Worm (Caenorhabditis elegans) whole organism, L3 larva: ENCODE data around the gene str-176.

Experiments
- R02D3.7 ChIP-seq: fragments of 150-350 bp; optimal IDR thresholded peaks from 2 replicates; lab custom pipeline; 2014; ENCODE audit warnings: missing biosample characterization, missing genetic modification characterization
- ceh-9 ChIP-seq: sonication (generic microtip); optimal IDR thresholded peaks from 2 replicates; lab custom pipeline; 2018; ENCODE audit warnings: missing biosample characterization, missing genetic modification characterization
- fkh-10 ChIP-seq: sonication (generic microtip); optimal IDR thresholded peaks from 2 replicates; lab custom pipeline; 2017; ENCODE audit warnings: missing biosample characterization, missing genetic modification reagents, missing genetic modification characterization
- skn-1 ChIP-seq: fragments of 150-350 bp; optimal IDR thresholded peaks from 2 replicates; lab custom pipeline; 2014; ENCODE audit warnings: missing biosample characterization, missing genetic modification characterization
- unc-39 ChIP-seq: sonication (generic microtip); optimal IDR thresholded peaks from 4 replicates; lab custom pipeline; 2017; ENCODE audit warnings: missing biosample characterization, missing genetic modification characterization
- ztf-11 ChIP-seq: fragments of 150-350 bp; optimal IDR thresholded peaks from 2 replicates; lab custom pipeline; 2014; ENCODE audit warnings: missing biosample characterization, missing genetic modification characterization

- no peak for TF ChIP-seq unc-39 (tag; lab: Kevin White, UChicago)
- TF ChIP-seq fkh-10, result no peak
- no peak for TF ChIP-seq R02D3.7 (tag; lab: Kevin White, UChicago)
- no peak for TF ChIP-seq skn-1 (tag; lab: Kevin White, UChicago)
- TF ChIP-seq ztf-11 (tag; lab: Kevin White, UChicago), result no peak
- TF ChIP-seq ceh-9, result no peak
Observed at ce11 chrIV:8461177-8461576, 2.4 kb downstream of the str-176 start.
